Fruit fly (Drosophila melanogaster) whole organism, embryonic: ENCODE results near the gene CG32812.

ENCODE experiments used
- Bteb2 ChIP-seq: fragments of 200-800 bp; sonication (Bioruptor generic); optimal IDR thresholded peaks from 2 replicates; lab custom pipeline; 2016; ENCODE audit warnings: missing biosample characterization, missing genetic modification characterization
- CG10209 ChIP-seq: fragments of 200-800 bp; sonication (Bioruptor generic); optimal IDR thresholded peaks from 3 replicates; lab custom pipeline; 2017; ENCODE audit warnings: missing biosample characterization, mild to moderate bottlenecking, missing genetic modification characterization, missing genetic modification reagents
- CG10979 ChIP-seq: fragments of 200-800 bp; sonication (Bioruptor generic); optimal IDR thresholded peaks from 2 replicates; lab custom pipeline; 2018; ENCODE audit warnings: missing biosample characterization, mild to moderate bottlenecking, missing genetic modification characterization, moderate library complexity
- CG11085 ChIP-seq: fragments of 200-800 bp; sonication (Bioruptor generic); IDR thresholded peaks from 2 replicates; pipeline ENCODE4 v1.3.6; 2022; ENCODE audit warnings: missing biosample characterization, missing genetic modification characterization
- CG11456 ChIP-seq: fragments of 200-800 bp; sonication (Bioruptor generic); IDR thresholded peaks from 3 replicates; pipeline ENCODE4 v1.3.6; 2022; ENCODE audit warnings: missing biosample characterization, missing genetic modification characterization
- CG12071 ChIP-seq: fragments of 200-800 bp; sonication (Bioruptor generic); optimal IDR thresholded peaks from 3 replicates; lab custom pipeline; 2018; ENCODE audit warnings: missing biosample characterization, mild to moderate bottlenecking, missing genetic modification characterization
- CG12104 ChIP-seq: fragments of 200-800 bp; sonication (Bioruptor generic); optimal IDR thresholded peaks from 3 replicates; lab custom pipeline; 2016; ENCODE audit warnings: missing biosample characterization, missing genetic modification characterization
- CG13287 ChIP-seq: fragments of 200-800 bp; sonication (Bioruptor generic); IDR thresholded peaks from 2 replicates; pipeline ENCODE4 v1.3.6; 2022; ENCODE audit warnings: missing biosample characterization, missing genetic modification characterization; ENCODE audit not compliant: partially characterized antibody
- CG14441 ChIP-seq: fragments of 200-800 bp; sonication (Bioruptor generic); IDR thresholded peaks from 2 replicates; pipeline ENCODE4 v1.3.6; 2022; ENCODE audit warnings: missing biosample characterization, missing genetic modification characterization
- CG14860 ChIP-seq: fragments of 200-800 bp; sonication (Bioruptor generic); IDR thresholded peaks from 3 replicates; pipeline ENCODE4 v1.3.6; 2022; ENCODE audit warnings: missing biosample characterization, missing genetic modification characterization; ENCODE audit not compliant: partially characterized antibody
- CG15073 ChIP-seq: fragments of 200-800 bp; sonication (Bioruptor generic); optimal IDR thresholded peaks from 2 replicates; lab custom pipeline; 2016; ENCODE audit warnings: missing biosample characterization, missing genetic modification characterization
- CG15514 ChIP-seq: fragments of 200-800 bp; sonication (Bioruptor generic); optimal IDR thresholded peaks from 3 replicates; lab custom pipeline; 2017; ENCODE audit warnings: missing biosample characterization, missing genetic modification characterization, mild to moderate bottlenecking, moderate library complexity, missing genetic modification reagents
- CG16779 ChIP-seq: fragments of 200-800 bp; sonication (Bioruptor generic); IDR thresholded peaks from 2 replicates; pipeline ENCODE4 v1.3.6; 2022; ENCODE audit warnings: missing biosample characterization, missing genetic modification characterization
- CG16863 ChIP-seq: fragments of 200-800 bp; sonication (Bioruptor generic); optimal IDR thresholded peaks from 3 replicates; lab custom pipeline; 2016; ENCODE audit warnings: missing biosample characterization, missing genetic modification characterization
- CG17186 ChIP-seq: fragments of 200-800 bp; sonication (Bioruptor generic); optimal IDR thresholded peaks from 3 replicates; lab custom pipeline; 2017; ENCODE audit warnings: missing biosample characterization, missing genetic modification reagents, missing genetic modification characterization
- CG17385 ChIP-seq: fragments of 200-800 bp; sonication (Bioruptor generic); optimal IDR thresholded peaks from 3 replicates; lab custom pipeline; 2018; ENCODE audit warnings: missing biosample characterization, mild to moderate bottlenecking, missing genetic modification characterization
- CG17912 ChIP-seq: fragments of 200-800 bp; sonication (Bioruptor generic); optimal IDR thresholded peaks from 2 replicates; lab custom pipeline; 2018; ENCODE audit warnings: missing biosample characterization, mild to moderate bottlenecking, missing genetic modification characterization
- CG3281 ChIP-seq: fragments of 200-800 bp; sonication (Bioruptor generic); optimal IDR thresholded peaks from 3 replicates; lab custom pipeline; 2017; ENCODE audit warnings: missing biosample characterization, mild to moderate bottlenecking, missing genetic modification characterization
- CG3995 ChIP-seq: fragments of 200-800 bp; sonication (Bioruptor generic); optimal IDR thresholded peaks from 3 replicates; lab custom pipeline; 2016; ENCODE audit warnings: missing biosample characterization, missing genetic modification characterization
- CG4854 ChIP-seq: fragments of 200-800 bp; sonication (Bioruptor generic); optimal IDR thresholded peaks from 2 replicates; lab custom pipeline; 2016; ENCODE audit warnings: missing biosample characterization, missing genetic modification characterization, inconsistent platforms
- CG6272 ChIP-seq: fragments of 200-800 bp; sonication (Bioruptor generic); IDR thresholded peaks from 2 replicates; pipeline ENCODE4 v1.3.6; 2022; ENCODE audit warnings: missing biosample characterization, missing genetic modification characterization
- CG6765 ChIP-seq: fragments of 200-800 bp; sonication (Bioruptor generic); optimal IDR thresholded peaks from 3 replicates; lab custom pipeline; 2017; ENCODE audit warnings: missing biosample characterization, mild to moderate bottlenecking, missing genetic modification characterization
- CG6854 ChIP-seq: fragments of 200-800 bp; sonication (Bioruptor generic); optimal IDR thresholded peaks from 3 replicates; lab custom pipeline; 2017; ENCODE audit warnings: missing biosample characterization, mild to moderate bottlenecking, missing genetic modification characterization
- CG8290 ChIP-seq, 3 experiments: fragments of 200-800 bp; sonication (Bioruptor generic); optimal IDR thresholded peaks; 2 replicates each; lab custom pipeline; 2016 to 2019; ENCODE audit warnings: missing biosample characterization in 3 of 3, missing genetic modification characterization in 3 of 3, mild to moderate bottlenecking in 2 of 3, moderate library complexity in 1 of 3
- CHES-1-like ChIP-seq: fragments of 200-800 bp; sonication (Bioruptor generic); optimal IDR thresholded peaks from 2 replicates; lab custom pipeline; 2016; ENCODE audit warnings: missing biosample characterization, missing genetic modification characterization
- Dref ChIP-seq: fragments of 200-800 bp; sonication (Bioruptor generic); IDR thresholded peaks from 2 replicates; pipeline ENCODE4 v1.3.6; 2022; ENCODE audit warnings: missing biosample characterization, missing genetic modification characterization
- E2f1 ChIP-seq: fragments of 200-800 bp; sonication (Bioruptor generic); IDR thresholded peaks from 2 replicates; pipeline ENCODE4 v1.3.6; 2022; ENCODE audit warnings: missing biosample characterization, missing genetic modification characterization
- Lim3 ChIP-seq: fragments of 200-800 bp; sonication (Bioruptor generic); IDR thresholded peaks from 2 replicates; pipeline ENCODE4 v1.3.6; 2022; ENCODE audit warnings: missing biosample characterization, missing genetic modification characterization
- Lpt ChIP-seq: fragments of >200 bp; optimal IDR thresholded peaks from 2 replicates; lab custom pipeline; 2018; ENCODE audit warnings: missing biosample characterization, missing genetic modification characterization
- MBD-R2 ChIP-seq: fragments of 200-800 bp; sonication (Bioruptor generic); IDR thresholded peaks from 2 replicates; pipeline ENCODE4 v1.3.6; 2022; ENCODE audit warnings: missing biosample characterization, missing genetic modification characterization
- amos ChIP-seq: fragments of 200-800 bp; sonication (Bioruptor generic); IDR thresholded peaks from 2 replicates; pipeline ENCODE4 v1.3.6; 2022; ENCODE audit warnings: missing biosample characterization, missing genetic modification characterization; ENCODE audit not compliant: partially characterized antibody
- ash1 ChIP-seq: fragments of 200-800 bp; sonication (Bioruptor generic); optimal IDR thresholded peaks from 2 replicates; lab custom pipeline; 2018; ENCODE audit warnings: missing biosample characterization, mild to moderate bottlenecking, missing genetic modification characterization
- chinmo ChIP-seq: fragments of 200-800 bp; sonication (Bioruptor generic); IDR thresholded peaks from 4 replicates; pipeline ENCODE4 v1.3.6; 2022; ENCODE audit warnings: missing biosample characterization, missing genetic modification characterization; ENCODE audit not compliant: partially characterized antibody
- ci ChIP-seq: fragments of 200-800 bp; sonication (Bioruptor generic); IDR thresholded peaks from 3 replicates; pipeline ENCODE4 v1.3.6; 2022; ENCODE audit warnings: missing biosample characterization, missing genetic modification characterization
- corto ChIP-seq: fragments of 200-800 bp; sonication (Bioruptor generic); optimal IDR thresholded peaks from 2 replicates; lab custom pipeline; 2016; ENCODE audit warnings: missing biosample characterization, mild to moderate bottlenecking, missing genetic modification characterization, moderate library complexity
- croc ChIP-seq: fragments of 200-800 bp; sonication (Bioruptor generic); conservative IDR thresholded peaks from 3 replicates; pipeline ENCODE4 v1.3.6; 2022; ENCODE audit warnings: missing biosample characterization, missing genetic modification characterization
- emc ChIP-seq: fragments of 200-800 bp; sonication (Bioruptor generic); optimal IDR thresholded peaks from 2 replicates; lab custom pipeline; 2016; ENCODE audit warnings: missing biosample characterization, missing genetic modification characterization
- esg ChIP-seq: fragments of 200-800 bp; sonication (Bioruptor generic); conservative IDR thresholded peaks from 2 replicates; pipeline ENCODE4 v1.3.6; 2022; ENCODE audit warnings: missing biosample characterization, missing genetic modification characterization
- gfzf ChIP-seq: fragments of 200-800 bp; sonication (Bioruptor generic); optimal IDR thresholded peaks from 2 replicates; lab custom pipeline; 2016; ENCODE audit warnings: missing biosample characterization, mild to moderate bottlenecking, missing genetic modification characterization, moderate library complexity
- gro ChIP-seq: fragments of 200-800 bp; sonication (Bioruptor generic); optimal IDR thresholded peaks from 2 replicates; lab custom pipeline; 2016; ENCODE audit warnings: missing biosample characterization, missing genetic modification characterization
- gt ChIP-seq: fragments of 200-800 bp; sonication (Bioruptor generic); IDR thresholded peaks from 2 replicates; pipeline ENCODE4 v1.3.6; 2022; ENCODE audit warnings: missing biosample characterization, missing genetic modification characterization
- kay ChIP-seq: fragments of 200-800 bp; sonication (Bioruptor generic); optimal IDR thresholded peaks from 2 replicates; lab custom pipeline; 2016; ENCODE audit warnings: missing biosample characterization, missing genetic modification characterization
- lbe ChIP-seq: fragments of 200-800 bp; sonication (Bioruptor generic); optimal IDR thresholded peaks from 2 replicates; lab custom pipeline; 2016; ENCODE audit warnings: missing biosample characterization, mild to moderate bottlenecking, missing genetic modification characterization
- otp ChIP-seq: fragments of 200-800 bp; sonication (Bioruptor generic); IDR thresholded peaks from 3 replicates; pipeline ENCODE4, ENCODE4 v1.3.6; 2022; ENCODE audit warnings: missing biosample characterization, missing genetic modification characterization
- pb ChIP-seq: fragments of 200-800 bp; sonication (Bioruptor generic); optimal IDR thresholded peaks from 3 replicates; lab custom pipeline; 2016; ENCODE audit warnings: missing biosample characterization, missing genetic modification characterization
- pho ChIP-seq: fragments of 200-800 bp; sonication (Bioruptor generic); optimal IDR thresholded peaks from 2 replicates; lab custom pipeline; 2016; ENCODE audit warnings: missing biosample characterization, missing genetic modification characterization
- sug ChIP-seq: fragments of 200-800 bp; optimal IDR thresholded peaks from 2 replicates; lab custom pipeline; 2019; ENCODE audit warnings: missing biosample characterization, mild to moderate bottlenecking, missing genetic modification characterization, moderate library complexity
- ttk ChIP-seq: fragments of 200-800 bp; sonication (Bioruptor generic); IDR thresholded peaks from 2 replicates; pipeline ENCODE4 v2.1.2; 2022; ENCODE audit warnings: missing biosample characterization, missing genetic modification characterization
- wek ChIP-seq: fragments of 200-800 bp; sonication (Bioruptor generic); optimal IDR thresholded peaks from 3 replicates; lab custom pipeline; 2018; ENCODE audit warnings: missing biosample characterization, mild to moderate bottlenecking, missing genetic modification characterization, moderate library complexity

The CG32812 gene

DNA sequence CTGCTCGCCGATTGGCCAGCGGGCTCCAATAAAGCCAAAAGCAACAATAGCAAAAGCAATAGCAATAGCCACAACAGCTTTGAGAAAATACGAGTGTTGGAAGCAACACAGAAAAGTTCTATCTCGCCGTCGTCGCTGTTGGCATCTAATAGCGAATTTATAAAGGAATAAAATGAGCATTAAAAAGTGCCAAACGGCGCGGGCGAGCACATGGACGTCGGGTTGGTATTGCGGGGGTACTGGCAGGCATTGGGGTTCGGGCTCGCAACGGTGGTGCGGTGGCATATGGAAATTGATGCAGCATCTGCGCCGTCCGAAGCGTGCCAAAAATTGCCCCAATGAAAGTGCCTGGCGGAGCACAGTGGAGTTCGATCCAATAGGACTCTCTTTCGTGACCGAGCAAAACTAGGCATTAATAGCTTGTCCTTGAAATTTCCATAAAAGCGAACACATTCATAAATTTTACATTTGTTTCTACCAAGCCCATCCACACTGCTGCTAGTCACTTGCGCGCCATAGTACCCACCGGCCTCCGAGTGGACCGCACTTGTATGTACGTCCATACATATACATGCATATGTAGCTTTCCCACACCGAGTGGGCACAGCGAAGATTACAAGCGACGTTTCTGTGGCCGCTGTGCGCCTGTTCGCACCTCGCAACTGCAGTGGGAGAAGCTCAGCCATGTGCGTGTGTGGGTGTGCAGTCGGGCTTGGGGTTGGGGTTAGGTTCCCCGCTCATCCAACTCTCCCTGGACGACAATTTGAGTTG is 10.1 kb upstream of the CG32812 start (continued):
- TF ChIP-seq CG11085 (GFP tag; lab: Robert Waterston, UW) (peak; percentile 89), gfzf (GFP tag; lab: Kevin White, UChicago) (no peak), Lpt (GFP tag; lab: Kevin White, UChicago) (no peak), pho (GFP tag; lab: Kevin White, UChicago) (peak; percentile 91), CG4854 (GFP tag; lab: Kevin White, UChicago) (peak; percentile 74), CG6272 (GFP tag; lab: Robert Waterston, UW) (peak; percentile 85), pb (peak; percentile 90), CG13287 (GFP tag; lab: Robert Waterston, UW) (0 out of 2 replicates have a peak, but pooled peaks have one; percentile 37), ttk (peak; percentile 93), CG14860 (GFP tag; lab: Robert Waterston, UW) (no peak), CG10979 (peak; percentile 76), CG12104 (GFP tag; lab: Kevin White, UChicago) (peak; percentile 84), gt (GFP tag; lab: Robert Waterston, UW) (peak; percentile 81), CG10209 (GFP tag; lab: Kevin White, UChicago) (peak; percentile 88), CG17912 (GFP tag; lab: Kevin White, UChicago) (no peak), kay (GFP tag; lab: Kevin White, UChicago) (peak; percentile 82), CG16779 (GFP tag; lab: Robert Waterston, UW) (peak; percentile 95), sug (tag; lab: Kevin White, UChicago) (peak; percentile 53), Bteb2 (peak; percentile 87), chinmo (peak; percentile 78; the same call in 2 of the 4 replicates), CG6765 (GFP tag; lab: Kevin White, UChicago) (peak; percentile 90), CG12071 (GFP tag; lab: Kevin White, UChicago) (peak; percentile 96), CG17385 (GFP tag; lab: Kevin White, UChicago) (peak; percentile 86), ci (GFP tag; lab: Robert Waterston, UW) (peak; percentile 96), CG16863 (peak; percentile 90), wek (peak; percentile 79), croc (GFP tag; lab: Robert Waterston, UW) (peak; percentile 83), CHES-1-like (GFP tag; lab: Kevin White, UChicago) (peak; percentile 91), E2f1 (peak; percentile 92), CG8290 (GFP tag; optimal IDR thresholded peaks at IDR 0.05; lab: Kevin White, UChicago) (peak; percentile 66), CG8290 (tag; optimal IDR thresholded peaks at IDR 0.05; lab: Kevin White, UChicago) (peak in 1 of 2 experiments; percentile 98), CG11456 (GFP tag; lab: Robert Waterston, UW) (peak; percentile 95), CG3995 (GFP tag; lab: Kevin White, UChicago) (peak; percentile 52), CG17186 (peak; percentile 54), MBD-R2 (peak; percentile 83), esg (GFP tag; lab: Robert Waterston, UW) (peak; percentile 93), otp (GFP tag; lab: Robert Waterston, UW) (peak; percentile 94), CG14441 (peak; percentile 96), lbe (GFP tag; lab: Kevin White, UChicago) (peak; percentile 61), amos (GFP tag; lab: Robert Waterston, UW) (no peak), emc (GFP tag; lab: Kevin White, UChicago) (peak; percentile 81), corto (GFP tag; lab: Kevin White, UChicago) (peak; percentile 80), Lim3 (GFP tag; lab: Robert Waterston, UW) (peak; percentile 79), CG6854 (GFP tag; lab: Kevin White, UChicago) (peak; percentile 89), CG15073 (peak; percentile 54), Dref (GFP tag; lab: Robert Waterston, UW) (0 out of 2 replicates have a peak, but pooled peaks have one; percentile 34), gro (GFP tag; lab: Kevin White, UChicago) (peak; percentile 84), CG3281 (peak; percentile 93), ash1 (peak; percentile 50), CG15514 (GFP tag; lab: Kevin White, UChicago) (peak; percentile 90)
